Fruit fly (Drosophila melanogaster): ENCODE results near the gene Kul.

Gene Kul

DNA sequence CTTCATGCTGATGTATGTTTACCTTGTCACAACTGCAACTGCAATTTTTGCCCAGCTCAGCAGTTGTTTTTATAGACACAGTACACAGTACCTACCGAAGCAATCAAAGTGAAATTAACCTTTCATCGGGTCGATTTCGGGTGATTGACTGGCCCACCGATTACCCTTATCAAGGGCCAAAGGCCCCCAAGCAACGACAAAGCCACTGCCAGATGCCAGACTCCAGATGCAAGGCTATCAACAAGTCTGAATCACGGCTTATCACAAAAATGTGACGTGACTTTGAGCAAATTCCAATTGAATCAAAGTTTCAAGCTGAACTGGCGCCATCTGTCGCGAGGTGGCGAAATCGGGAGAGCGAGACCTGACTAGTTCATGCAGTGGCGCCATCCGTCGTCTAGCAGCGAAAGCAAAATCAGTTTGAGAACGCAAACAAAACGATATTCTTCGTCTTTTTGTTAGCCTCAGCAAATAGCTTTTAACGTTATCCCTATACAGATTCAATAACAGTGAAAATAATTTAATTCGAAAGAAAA is 8.8 kb upstream of the Kul start, which contains the start of gene Obp99b (continued):
- TF ChIP-seq Kr (GFP tag; optimal IDR thresholded peaks at IDR 0.05) (peak; percentile 12), ems (GFP tag; optimal IDR thresholded peaks at IDR 0.05) (peak; percentile 64), CG8290 (GFP tag; optimal IDR thresholded peaks at IDR 0.05) (peak; percentile 44), CG8290 (tag; optimal IDR thresholded peaks at IDR 0.05) (peak; percentile 73 to 87), CG4854 (GFP tag; optimal IDR thresholded peaks at IDR 0.05) (peak; percentile 66), CG31388 (GFP tag; optimal IDR thresholded peaks at IDR 0.05) (peak; percentile 14), CG8478 (optimal IDR thresholded peaks at IDR 0.05) (no peak), CG10267 (tag; optimal IDR thresholded peaks at IDR 0.05) (peak; percentile 46), CG18262 (tag; optimal IDR thresholded peaks at IDR 0.05) (peak; percentile 62), Ets97D (GFP tag; optimal IDR thresholded peaks at IDR 0.05) (no peak), Fer2 (tag; optimal IDR thresholded peaks at IDR 0.05) (peak; percentile 48), CG5180 (GFP tag; optimal IDR thresholded peaks at IDR 0.05) (peak; percentile 62), slbo (GFP tag; IDR thresholded peaks at IDR 0.05) (peak; percentile 79), Drgx (GFP tag; IDR thresholded peaks at IDR 0.05) (peak; percentile 76), Spps (tag; optimal IDR thresholded peaks at IDR 0.05) (peak; percentile 55), wdn (GFP tag; IDR thresholded peaks at IDR 0.05) (0 out of 2 replicates have a peak, but pooled peaks have one; percentile 46), CG10209 (GFP tag; optimal IDR thresholded peaks at IDR 0.05) (peak; percentile 73), CG3847 (GFP tag; IDR thresholded peaks at IDR 0.05) (peak; percentile 64), kay (GFP tag; optimal IDR thresholded peaks at IDR 0.05) (no peak), ttk (GFP tag; IDR thresholded peaks at IDR 0.05) (peak; percentile 64), ftz-f1 (GFP tag; optimal IDR thresholded peaks at IDR 0.05) (peak; percentile 5), shn (GFP tag; optimal IDR thresholded peaks at IDR 0.05) (peak; percentile 89), fd102C (GFP tag; optimal IDR thresholded peaks at IDR 0.05) (peak; percentile 73), CG8944 (GFP tag; optimal IDR thresholded peaks at IDR 0.05) (peak; percentile 74), CG2678 (tag; optimal IDR thresholded peaks at IDR 0.05) (peak; percentile 55), slp2 (GFP tag; optimal IDR thresholded peaks at IDR 0.05) (peak; percentile 79), az2 (GFP tag; optimal IDR thresholded peaks at IDR 0.05) (peak; percentile 85), CG42726 (GFP tag; IDR thresholded peaks at IDR 0.05; ENCODE audit: partially characterized antibody) (no peak), Scr (GFP tag; IDR thresholded peaks at IDR 0.05; ENCODE audit: partially characterized antibody) (no peak), ssp (GFP tag; IDR thresholded peaks at IDR 0.05) (peak; percentile 67), CG34422 (GFP tag; IDR thresholded peaks at IDR 0.05) (peak; percentile 74; the same call in 2 of the 3 replicates), CG10274 (GFP tag; optimal IDR thresholded peaks at IDR 0.05) (peak; percentile 72), Hr39 (optimal IDR thresholded peaks at IDR 0.05) (no peak), ci (GFP tag; IDR thresholded peaks at IDR 0.05) (peak; percentile 96), ase (GFP tag; IDR thresholded peaks at IDR 0.05) (peak; percentile 84; the same call in 2 of the 3 replicates), MBD-R2 (GFP tag; IDR thresholded peaks at IDR 0.05) (0 out of 2 replicates have a peak, but pooled peaks have one; percentile 18), Dip3 (GFP tag; optimal IDR thresholded peaks at IDR 0.05) (peak; percentile 3), Nf-YC (tag; optimal IDR thresholded peaks at IDR 0.05) (peak; percentile 25), danr (GFP tag; IDR thresholded peaks at IDR 0.05) (0 out of 2 replicates have a peak, but pooled peaks have one; percentile 25), CG32772 (GFP tag; IDR thresholded peaks at IDR 0.05) (peak; percentile 61), CG17328 (GFP tag; IDR thresholded peaks at IDR 0.05) (peak; percentile 86), nerfin-1 (tag; optimal IDR thresholded peaks at IDR 0.05) (peak; percentile 51), ap (GFP tag; IDR thresholded peaks at IDR 0.05) (peak; percentile 74), B-H1 (GFP tag; IDR thresholded peaks at IDR 0.05) (peak; percentile 61; the same call in 2 of the 3 replicates), Fer3 (tag; optimal IDR thresholded peaks at IDR 0.05) (peak; percentile 68), dimm (GFP tag; IDR thresholded peaks at IDR 0.05) (no peak), Meics (GFP tag; optimal IDR thresholded peaks at IDR 0.05) (peak; percentile 85), Camta (GFP tag; optimal IDR thresholded peaks at IDR 0.05) (peak; percentile 73), p53 (GFP tag; optimal IDR thresholded peaks at IDR 0.05) (peak; percentile 57), tup (GFP tag; optimal IDR thresholded peaks at IDR 0.05) (peak; percentile 33), z (GFP tag; IDR thresholded peaks at IDR 0.05) (no peak), Sox102F (GFP tag; optimal IDR thresholded peaks at IDR 0.05) (peak; percentile 68)

Measured in whole organism, embryonic.